Fruit fly (Drosophila melanogaster): ENCODE data around the gene Actn3.
A peak's percentile ranks its signal among the peaks of the same experiment; 100 is the strongest.
"Not testable (repeated sequence)": the region's sequence is repeated elsewhere in the genome, so short reads cannot be mapped to it uniquely, and the experiment has no call there.

Gene Actn3

dm6 chr3R:16992716-16993115, 15.1 kb upstream of the Actn3 start, which contains the start of gene CG31274:
CG31274 (plus strand) TSS chr3R:16993016.
- not testable (repeated sequence) for TF ChIP-seq CG8301 (tag; optimal IDR thresholded peaks at IDR 0.05); EcR (GFP tag; optimal IDR thresholded peaks at IDR 0.05); CG8159 (tag; optimal IDR thresholded peaks at IDR 0.05)

DNA sequence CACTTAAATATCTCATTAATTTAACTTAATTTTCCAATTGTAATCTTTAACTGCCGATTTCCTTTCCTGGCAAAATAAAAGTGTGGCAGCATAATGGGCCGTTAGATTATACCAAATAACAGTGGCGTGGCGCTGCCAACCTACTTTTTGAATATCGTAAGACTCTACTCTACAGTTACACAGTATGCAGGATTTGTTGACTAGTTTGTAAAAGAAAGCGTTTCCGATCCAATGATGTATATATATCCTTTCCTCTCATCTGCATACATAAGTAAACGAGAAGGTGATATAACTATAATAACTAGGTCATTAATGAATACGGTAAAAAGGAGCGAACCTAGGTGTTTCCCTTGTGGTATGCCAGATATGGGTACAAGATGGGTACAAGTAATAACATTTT, 14.2 kb upstream of the Actn3 start, which contains the start of gene EMC2B:
Gene EMC2B (minus strand): TSS at position 98 of the 400 bp plus-strand sequence.
- peak; percentile 39 for TF ChIP-seq Pif1A (GFP tag; optimal IDR thresholded peaks at IDR 0.05)
- no peak for TF ChIP-seq CG14655 (GFP tag; optimal IDR thresholded peaks at IDR 0.05)
- no peak for TF ChIP-seq CG15710 (tag; optimal IDR thresholded peaks at IDR 0.05)
- TF ChIP-seq CG8159 (tag; optimal IDR thresholded peaks at IDR 0.05): peak; percentile 8
- peak; percentile 18 for TF ChIP-seq CG17806 (tag; optimal IDR thresholded peaks at IDR 0.05)

dm6 chr3R:16988514-16988913, 10.9 kb upstream of the Actn3 start, which contains the start of gene MESK4:
MESK4 (plus strand) TSS chr3R:16988814.
- TF ChIP-seq Ets98B, CG4496, CG10348 (GFP tag; IDR thresholded peaks at IDR 0.05): not testable (repeated sequence)

- TF ChIP-seq CG9948 (tag; optimal IDR thresholded peaks at IDR 0.05) (peak; percentile 14), CG14655 (GFP tag; optimal IDR thresholded peaks at IDR 0.05) (peak; percentile 7), D1 (tag; optimal IDR thresholded peaks at IDR 0.05) (no peak), CG34367 (tag; optimal IDR thresholded peaks at IDR 0.05) (no peak)
Measured at dm6 chr3R:16987924-16988298, 10.3 kb upstream of the Actn3 start.

dm6 chr3R:16987220-16987923, 9.8 kb upstream of the Actn3 start, which contains the start of gene CG18622:
CG18622 (minus strand) TSS chr3R:16987732.
- TF ChIP-seq CG14655 (GFP tag; optimal IDR thresholded peaks at IDR 0.05) (peak; percentile 5), EcR (GFP tag; optimal IDR thresholded peaks at IDR 0.05) (no peak), fd96Ca (GFP tag; IDR thresholded peaks at IDR 0.05) (0 out of 3 replicates have a peak, but pooled peaks have one; percentile 18), CG12605 (GFP tag; IDR thresholded peaks at IDR 0.05) (no peak), CG32121 (GFP tag; IDR thresholded peaks at IDR 0.05) (no peak), gl (tag; optimal IDR thresholded peaks at IDR 0.05) (no peak), CG13204 (GFP tag; optimal IDR thresholded peaks at IDR 0.05) (peak; percentile 87), CG10348 (GFP tag; IDR thresholded peaks at IDR 0.05) (0 out of 2 replicates have a peak, but pooled peaks have one; percentile 12)

DNA sequence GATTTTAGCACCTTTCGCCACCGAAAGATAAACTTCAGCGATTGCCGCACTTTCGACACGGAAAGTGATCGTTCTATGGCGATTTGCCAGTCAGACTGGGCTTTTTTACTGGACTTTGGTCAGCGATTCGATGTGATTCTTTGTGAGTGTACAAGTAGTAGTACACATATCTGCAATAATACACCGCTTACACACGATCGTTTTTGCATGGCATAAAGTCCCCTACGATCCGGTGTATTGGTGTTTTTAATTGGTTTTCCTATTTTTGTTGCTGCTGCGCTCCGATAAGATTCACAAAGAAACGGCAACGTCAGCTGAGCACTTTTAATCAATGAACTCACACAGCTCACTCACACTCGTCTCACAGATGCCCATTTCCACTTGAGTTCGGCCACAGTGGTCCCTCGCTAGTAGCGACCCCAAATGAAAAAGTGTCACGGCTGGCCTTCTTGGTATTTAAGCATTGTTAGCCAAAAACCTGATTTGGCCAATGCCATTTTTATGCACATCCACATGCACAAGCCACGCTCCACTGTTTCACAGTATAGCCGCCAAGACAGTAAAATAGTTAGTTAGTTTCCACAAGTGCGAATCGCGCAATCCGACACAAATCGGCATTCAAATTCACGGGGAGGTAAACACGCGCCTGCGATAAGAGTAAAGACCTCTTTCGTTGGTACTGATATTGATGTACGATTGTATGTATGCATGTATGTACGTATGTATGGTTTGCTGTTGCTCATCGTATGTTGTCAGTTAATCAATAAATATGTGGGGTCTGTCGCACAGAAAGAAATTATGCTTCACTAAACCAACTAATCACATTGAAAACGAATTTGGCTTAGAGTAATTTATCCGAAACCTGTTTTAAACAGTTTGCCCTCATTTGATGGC, 8.8 kb upstream of the Actn3 start:
- TF ChIP-seq Pif1A (GFP tag; optimal IDR thresholded peaks at IDR 0.05) (peak; percentile 90), CG9948 (tag; optimal IDR thresholded peaks at IDR 0.05) (peak; percentile 82), CG8159 (tag; optimal IDR thresholded peaks at IDR 0.05) (peak; percentile 82), CG17806 (tag; optimal IDR thresholded peaks at IDR 0.05) (peak; percentile 79), CG10348 (GFP tag; IDR thresholded peaks at IDR 0.05) (peak; percentile 97), EcR (GFP tag; optimal IDR thresholded peaks at IDR 0.05) (peak; percentile 81), Snoo (tag; optimal IDR thresholded peaks at IDR 0.05) (peak; percentile 90), CG4496 (GFP tag; IDR thresholded peaks at IDR 0.05) (peak; percentile 98), CG15710 (tag; optimal IDR thresholded peaks at IDR 0.05) (peak; percentile 89), CG12605 (GFP tag; IDR thresholded peaks at IDR 0.05) (peak; percentile 93), CG14655 (GFP tag; optimal IDR thresholded peaks at IDR 0.05) (peak; percentile 87), CG32121 (GFP tag; IDR thresholded peaks at IDR 0.05) (peak; percentile 96), CG13204 (GFP tag; optimal IDR thresholded peaks at IDR 0.05) (peak; percentile 58), rn (GFP tag; IDR thresholded peaks at IDR 0.05) (peak; percentile 89), D1 (tag; optimal IDR thresholded peaks at IDR 0.05) (no peak), Pif1B (GFP tag; optimal IDR thresholded peaks at IDR 0.05) (peak; percentile 88), Ets98B (GFP tag; IDR thresholded peaks at IDR 0.05) (peak; percentile 98), CG8301 (tag; optimal IDR thresholded peaks at IDR 0.05) (peak; percentile 84), gl (tag; optimal IDR thresholded peaks at IDR 0.05) (peak; percentile 36), CG34367 (tag; optimal IDR thresholded peaks at IDR 0.05) (peak; percentile 77), fd96Ca (GFP tag; IDR thresholded peaks at IDR 0.05) (peak; percentile 98)

- TF ChIP-seq CG13204 (GFP tag; optimal IDR thresholded peaks at IDR 0.05) (no peak), CG9948 (tag; optimal IDR thresholded peaks at IDR 0.05) (no peak), CG32121 (GFP tag; IDR thresholded peaks at IDR 0.05) (no peak), CG10348 (GFP tag; IDR thresholded peaks at IDR 0.05) (no peak), rn (GFP tag; IDR thresholded peaks at IDR 0.05) (no peak), CG17806 (tag; optimal IDR thresholded peaks at IDR 0.05) (no peak), Snoo (tag; optimal IDR thresholded peaks at IDR 0.05) (no peak), CG4496 (GFP tag; IDR thresholded peaks at IDR 0.05) (no peak), gl (tag; optimal IDR thresholded peaks at IDR 0.05) (no peak), CG8159 (tag; optimal IDR thresholded peaks at IDR 0.05) (no peak), CG14655 (GFP tag; optimal IDR thresholded peaks at IDR 0.05) (no peak)
Measured at dm6 chr3R:16985547-16985946, 8.0 kb upstream of the Actn3 start.

Data from whole organism, pupa.